Fruit fly (Drosophila melanogaster) whole organism, embryonic: ENCODE measurements around the gene CG4607.

Experiments used
- Aef1 ChIP-seq: fragments of 200-800 bp; sonication (Bioruptor generic); IDR thresholded peaks from 3 replicates; pipeline ENCODE4 v1.3.6; 2022; ENCODE audit warnings: missing biosample characterization, missing genetic modification characterization
- Atf3 ChIP-seq: fragments of 200-800 bp; sonication (Bioruptor generic); optimal IDR thresholded peaks from 3 replicates; lab custom pipeline; 2016; ENCODE audit warnings: missing biosample characterization, missing genetic modification characterization
- B-H2 ChIP-seq: fragments of 200-800 bp; sonication (Bioruptor generic); optimal IDR thresholded peaks from 2 replicates; lab custom pipeline; 2018; ENCODE audit warnings: missing biosample characterization, mild to moderate bottlenecking, missing genetic modification characterization
- BEAF-32 ChIP-seq: fragments of 200-800 bp; sonication (Bioruptor generic); optimal IDR thresholded peaks from 3 replicates; lab custom pipeline; 2017; ENCODE audit warnings: missing biosample characterization, missing genetic modification characterization, mild to moderate bottlenecking, moderate library complexity, missing genetic modification reagents
- CG10267 ChIP-seq: fragments of 200-800 bp; sonication (Bioruptor generic); optimal IDR thresholded peaks from 2 replicates; lab custom pipeline; 2018; ENCODE audit warnings: missing biosample characterization, mild to moderate bottlenecking, missing genetic modification characterization, moderate library complexity
- CG11695 ChIP-seq: fragments of 200-800 bp; sonication (Bioruptor generic); IDR thresholded peaks from 3 replicates; pipeline ENCODE4 v1.3.6; 2022; ENCODE audit warnings: missing biosample characterization, missing genetic modification characterization
- CG14014 ChIP-seq: fragments of 200-800 bp; sonication (Bioruptor generic); IDR thresholded peaks from 2 replicates; pipeline ENCODE4 v1.3.6; 2022; ENCODE audit warnings: missing biosample characterization, missing genetic modification characterization
- CG15269 ChIP-seq: fragments of 200-800 bp; sonication (Bioruptor generic); optimal IDR thresholded peaks from 2 replicates; lab custom pipeline; 2018; ENCODE audit warnings: missing biosample characterization, mild to moderate bottlenecking, missing genetic modification characterization, moderate library complexity
- CG1603 ChIP-seq: fragments of 200-800 bp; sonication (Bioruptor generic); optimal IDR thresholded peaks from 2 replicates; lab custom pipeline; 2019; ENCODE audit warnings: missing biosample characterization, mild to moderate bottlenecking, missing genetic modification characterization, moderate library complexity
- CG17612 ChIP-seq: fragments of 200-800 bp; sonication (Bioruptor generic); IDR thresholded peaks from 2 replicates; pipeline ENCODE4 v1.3.6; 2022; ENCODE audit warnings: missing biosample characterization, missing genetic modification characterization
- CG17912 ChIP-seq: fragments of 200-800 bp; sonication (Bioruptor generic); optimal IDR thresholded peaks from 2 replicates; lab custom pipeline; 2018; ENCODE audit warnings: missing biosample characterization, mild to moderate bottlenecking, missing genetic modification characterization
- CG30431 ChIP-seq: fragments of 200-800 bp; sonication (Bioruptor generic); optimal IDR thresholded peaks from 2 replicates; lab custom pipeline; 2017; ENCODE audit warnings: missing biosample characterization, missing genetic modification characterization
- CG31365 ChIP-seq: fragments of 200-800 bp; sonication (Bioruptor generic); optimal IDR thresholded peaks from 2 replicates; lab custom pipeline; 2018; ENCODE audit warnings: missing biosample characterization, mild to moderate bottlenecking, missing genetic modification characterization
- CG32532 ChIP-seq: fragments of 200-800 bp; sonication (Bioruptor generic); IDR thresholded peaks from 2 replicates; pipeline ENCODE4 v1.3.6; 2022; ENCODE audit warnings: missing biosample characterization, missing genetic modification characterization
- CG4282 ChIP-seq: fragments of 200-800 bp; sonication (Bioruptor generic); optimal IDR thresholded peaks from 2 replicates; lab custom pipeline; 2016; ENCODE audit warnings: missing biosample characterization, missing genetic modification characterization
- CG4854 ChIP-seq: fragments of 200-800 bp; sonication (Bioruptor generic); optimal IDR thresholded peaks from 2 replicates; lab custom pipeline; 2016; ENCODE audit warnings: missing biosample characterization, missing genetic modification characterization, inconsistent platforms
- CG5180 ChIP-seq: fragments of 200-800 bp; sonication (Bioruptor generic); optimal IDR thresholded peaks from 3 replicates; lab custom pipeline; 2017; ENCODE audit warnings: missing biosample characterization, missing genetic modification characterization, mild to moderate bottlenecking, moderate library complexity, missing genetic modification reagents
- CG5245 ChIP-seq: fragments of 200-800 bp; sonication (Bioruptor generic); optimal IDR thresholded peaks from 3 replicates; lab custom pipeline; 2016; ENCODE audit warnings: missing biosample characterization, missing genetic modification characterization
- CG6254 ChIP-seq: fragments of 200-800 bp; sonication (Bioruptor generic); optimal IDR thresholded peaks from 3 replicates; lab custom pipeline; 2017; ENCODE audit warnings: mild to moderate bottlenecking, missing biosample characterization, missing genetic modification reagents, missing genetic modification characterization
- CG7357 ChIP-seq: fragments of 200-800 bp; sonication (Bioruptor generic); IDR thresholded peaks from 3 replicates; pipeline ENCODE4 v1.3.6; 2022; ENCODE audit warnings: missing biosample characterization, missing genetic modification characterization
- CG7556 ChIP-seq: fragments of 200-800 bp; sonication (Bioruptor generic); optimal IDR thresholded peaks from 2 replicates; lab custom pipeline; 2017; ENCODE audit warnings: missing biosample characterization, mild to moderate bottlenecking, missing genetic modification characterization
- D ChIP-seq, 2 experiments: fragments of 200-800 bp in 1 of 2; fragments of >200 bp in 1 of 2; sonication (Bioruptor generic) in 1 of 2; optimal IDR thresholded peaks; 2 replicates in 1 of 2; 3 replicates in 1 of 2; lab custom pipeline; 2017; ENCODE audit warnings: mild to moderate bottlenecking in 1 of 2, missing biosample characterization in 1 of 2, missing genetic modification characterization in 1 of 2, missing genetic modification reagents in 1 of 2
- Dfd ChIP-seq, 2 experiments: fragments of >200 bp; optimal IDR thresholded peaks; 2 replicates each; lab custom pipeline; 2017; ENCODE audit warnings: missing biosample characterization in 2 of 2, missing genetic modification characterization in 2 of 2
- Lim3 ChIP-seq: fragments of 200-800 bp; sonication (Bioruptor generic); IDR thresholded peaks from 2 replicates; pipeline ENCODE4 v1.3.6; 2022; ENCODE audit warnings: missing biosample characterization, missing genetic modification characterization
- NfI ChIP-seq: fragments of 200-800 bp; sonication (Bioruptor generic); optimal IDR thresholded peaks from 3 replicates; lab custom pipeline; 2018; ENCODE audit warnings: missing biosample characterization, mild to moderate bottlenecking, missing genetic modification characterization, moderate library complexity
- Six4 ChIP-seq: fragments of 200-800 bp; sonication (Bioruptor generic); optimal IDR thresholded peaks from 2 replicates; lab custom pipeline; 2016; ENCODE audit warnings: missing biosample characterization, missing genetic modification characterization
- Usf ChIP-seq: fragments of 200-800 bp; sonication (Bioruptor generic); optimal IDR thresholded peaks from 2 replicates; lab custom pipeline; 2017; ENCODE audit warnings: missing genotype, missing biosample characterization, missing genetic modification characterization
- amos ChIP-seq: fragments of 200-800 bp; sonication (Bioruptor generic); IDR thresholded peaks from 2 replicates; pipeline ENCODE4 v1.3.6; 2022; ENCODE audit warnings: missing biosample characterization, missing genetic modification characterization; ENCODE audit not compliant: partially characterized antibody
- ap ChIP-seq: fragments of 200-800 bp; sonication (Bioruptor generic); IDR thresholded peaks from 2 replicates; pipeline ENCODE4 v1.3.6; 2022; ENCODE audit warnings: missing biosample characterization, missing genetic modification characterization
- cg ChIP-seq: fragments of 200-800 bp; sonication (Bioruptor generic); optimal IDR thresholded peaks from 3 replicates; lab custom pipeline; 2019; ENCODE audit warnings: missing biosample characterization, mild to moderate bottlenecking, missing genetic modification characterization, moderate library complexity
- dimm ChIP-seq: fragments of 200-800 bp; sonication (Bioruptor generic); IDR thresholded peaks from 2 replicates; pipeline ENCODE4 v1.3.6; 2022; ENCODE audit warnings: missing biosample characterization, missing genetic modification characterization
- dmrt99B ChIP-seq: fragments of 200-800 bp; sonication (Bioruptor generic); optimal IDR thresholded peaks from 2 replicates; lab custom pipeline; 2018; ENCODE audit warnings: missing biosample characterization, mild to moderate bottlenecking, missing genetic modification characterization, moderate library complexity
- en ChIP-seq: fragments of 200-800 bp; sonication (Bioruptor generic); optimal IDR thresholded peaks from 2 replicates; lab custom pipeline; 2016; ENCODE audit warnings: missing biosample characterization, missing genetic modification characterization
- esg ChIP-seq: fragments of 200-800 bp; sonication (Bioruptor generic); conservative IDR thresholded peaks from 2 replicates; pipeline ENCODE4 v1.3.6; 2022; ENCODE audit warnings: missing biosample characterization, missing genetic modification characterization
- eve ChIP-seq, 2 experiments: fragments of >200 bp; optimal IDR thresholded peaks; 2 replicates each; lab custom pipeline; 2017; ENCODE audit warnings: missing biosample characterization in 2 of 2, missing genetic modification characterization in 2 of 2
- fd96Cb ChIP-seq: fragments of 200-800 bp; sonication (Bioruptor generic); optimal IDR thresholded peaks from 2 replicates; lab custom pipeline; 2018; ENCODE audit warnings: missing biosample characterization, mild to moderate bottlenecking, missing genetic modification characterization, moderate library complexity
- hth ChIP-seq: fragments of >200 bp; optimal IDR thresholded peaks from 2 replicates; lab custom pipeline; 2017; ENCODE audit warnings: inconsistent platforms
- jumu ChIP-seq: fragments of 200-800 bp; sonication (Bioruptor generic); optimal IDR thresholded peaks from 3 replicates; lab custom pipeline; 2016; ENCODE audit warnings: missing biosample characterization, missing genetic modification characterization
- kni ChIP-seq: fragments of 200-800 bp; sonication (Bioruptor generic); optimal IDR thresholded peaks from 3 replicates; lab custom pipeline; 2017; ENCODE audit warnings: mild to moderate bottlenecking, missing biosample characterization, missing genetic modification reagents, missing genetic modification characterization
- nom ChIP-seq: fragments of 200-800 bp; sonication (Bioruptor generic); optimal IDR thresholded peaks from 2 replicates; lab custom pipeline; 2017; ENCODE audit warnings: missing biosample characterization, missing genetic modification characterization, mild to moderate bottlenecking, moderate library complexity, missing genetic modification reagents
- pzg ChIP-seq: fragments of 200-800 bp; sonication (Bioruptor generic); optimal IDR thresholded peaks from 3 replicates; lab custom pipeline; 2018; ENCODE audit warnings: missing biosample characterization, mild to moderate bottlenecking, missing genetic modification characterization, moderate library complexity
- schlank ChIP-seq: fragments of 200-800 bp; sonication (Bioruptor generic); optimal IDR thresholded peaks from 2 replicates; lab custom pipeline; 2018; ENCODE audit warnings: missing biosample characterization, mild to moderate bottlenecking, missing genetic modification characterization
- sob ChIP-seq: fragments of 200-800 bp; sonication (Bioruptor generic); IDR thresholded peaks from 2 replicates; pipeline ENCODE4 v1.3.6; 2022; ENCODE audit warnings: missing biosample characterization, missing genetic modification characterization
- tap ChIP-seq: fragments of 200-800 bp; optimal IDR thresholded peaks from 3 replicates; lab custom pipeline; 2019; ENCODE audit warnings: missing biosample characterization, mild to moderate bottlenecking, missing genetic modification characterization, moderate library complexity
- tgo ChIP-seq: fragments of 200-800 bp; sonication (Bioruptor generic); IDR thresholded peaks from 3 replicates; pipeline ENCODE4 v1.3.6; 2022; ENCODE audit warnings: missing biosample characterization, missing genetic modification characterization
- vfl ChIP-seq: fragments of 200-800 bp; sonication (Bioruptor generic); optimal IDR thresholded peaks from 2 replicates; lab custom pipeline; 2016; ENCODE audit warnings: missing biosample characterization, missing genetic modification characterization
- wor ChIP-seq: fragments of 200-800 bp; sonication (Bioruptor generic); IDR thresholded peaks from 2 replicates; pipeline ENCODE4 v1.3.6; 2022; ENCODE audit warnings: missing biosample characterization, missing genetic modification characterization
- yki ChIP-seq: fragments of >200 bp; optimal IDR thresholded peaks from 3 replicates; lab custom pipeline; 2018
- zfh1 ChIP-seq: fragments of 200-800 bp; sonication (Bioruptor generic); IDR thresholded peaks from 3 replicates; pipeline ENCODE4 v1.3.6; 2022; ENCODE audit warnings: missing biosample characterization, missing genetic modification characterization

CG4607 gene

dm6 chrX:7095292-7095911, 26.2 kb downstream of the CG4607 start (continued):
- TF ChIP-seq CG1603 (tag; lab: Kevin White, UChicago), result peak; percentile 89
- peak; percentile 44 for TF ChIP-seq kni (GFP tag; lab: Kevin White, UChicago)
- no peak for TF ChIP-seq amos (GFP tag; lab: Robert Waterston, UW)
- TF ChIP-seq CG7556 (GFP tag; lab: Kevin White, UChicago), result peak; percentile 46
- peak; percentile 11 for TF ChIP-seq CG4854 (GFP tag; lab: Kevin White, UChicago)
- peak; percentile 67; the same call in 2 of the 3 replicates for TF ChIP-seq Aef1 (GFP tag; lab: Robert Waterston, UW)
- TF ChIP-seq tap (tag; lab: Kevin White, UChicago), result peak; percentile 89
- peak; percentile 91 for TF ChIP-seq CG15269
- TF ChIP-seq CG10267 (tag; lab: Kevin White, UChicago), result peak; percentile 58
- TF ChIP-seq Dfd (GFP tag; optimal IDR thresholded peaks at IDR 0.05; lab: Kevin White, UChicago), result no peak
- peak; percentile 64; the same call in 1 of the 2 replicates for TF ChIP-seq CG32532 (GFP tag; lab: Robert Waterston, UW)
- TF ChIP-seq CG6254 (GFP tag; lab: Kevin White, UChicago), result peak; percentile 7
- peak; percentile 86 for TF ChIP-seq NfI (GFP tag; lab: Kevin White, UChicago)
- TF ChIP-seq vfl (GFP tag; lab: Kevin White, UChicago), result no peak
- no peak for TF ChIP-seq BEAF-32 (GFP tag; lab: Kevin White, UChicago)
- TF ChIP-seq B-H2 (GFP tag; lab: Kevin White, UChicago), result peak; percentile 72
- TF ChIP-seq yki (lab: Kevin White, UChicago), result no peak
- no peak for TF ChIP-seq Usf (GFP tag; lab: Kevin White, UChicago)
- peak; percentile 69 for TF ChIP-seq CG30431 (GFP tag; lab: Kevin White, UChicago)
- TF ChIP-seq CG5180 (GFP tag; lab: Kevin White, UChicago), result peak; percentile 67
- TF ChIP-seq jumu (GFP tag; lab: Kevin White, UChicago), result peak; percentile 57
- TF ChIP-seq CG11695 (GFP tag; lab: Robert Waterston, UW), result peak; percentile 63; the same call in 1 of the 3 replicates
- TF ChIP-seq dmrt99B (tag; lab: Kevin White, UChicago), result peak; percentile 91
- peak; percentile 53 for TF ChIP-seq CG31365 (tag; lab: Kevin White, UChicago)
- peak; percentile 76 for TF ChIP-seq esg (GFP tag; lab: Robert Waterston, UW)
- TF ChIP-seq nom (GFP tag; lab: Kevin White, UChicago), result peak; percentile 4
- TF ChIP-seq hth (lab: Kevin White, UChicago), result no peak
- TF ChIP-seq CG14014 (GFP tag; lab: Robert Waterston, UW), result peak; percentile 81
- TF ChIP-seq CG17912 (GFP tag; lab: Kevin White, UChicago), result peak; percentile 84
- TF ChIP-seq dimm (GFP tag; lab: Robert Waterston, UW), result 0 out of 2 replicates have a peak, but pooled peaks have one; percentile 19
- TF ChIP-seq fd96Cb (tag; lab: Kevin White, UChicago), result peak; percentile 83
- TF ChIP-seq schlank (tag; lab: Kevin White, UChicago), result peak; percentile 62
- TF ChIP-seq Lim3 (GFP tag; lab: Robert Waterston, UW), result peak; percentile 50; the same call in 1 of the 2 replicates
- TF ChIP-seq CG17612 (GFP tag; lab: Robert Waterston, UW), result peak; percentile 19; the same call in 1 of the 2 replicates
- TF ChIP-seq pzg (GFP tag; lab: Kevin White, UChicago), result no peak
- TF ChIP-seq tgo (GFP tag; lab: Robert Waterston, UW), result peak; percentile 69
- peak; percentile 20 for TF ChIP-seq CG4282 (GFP tag; lab: Kevin White, UChicago)
- TF ChIP-seq zfh1 (GFP tag; lab: Robert Waterston, UW), result peak; percentile 80
- no peak for TF ChIP-seq D (optimal IDR thresholded peaks at IDR 0.05; lab: Kevin White, UChicago)
- TF ChIP-seq D (GFP tag; optimal IDR thresholded peaks at IDR 0.05; lab: Kevin White, UChicago), result peak; percentile 56
- peak; percentile 77 for TF ChIP-seq CG5245
- TF ChIP-seq wor (GFP tag; lab: Robert Waterston, UW), result peak; percentile 67
- TF ChIP-seq Atf3 (GFP tag; lab: Kevin White, UChicago), result peak; percentile 46
- TF ChIP-seq eve (GFP tag; optimal IDR thresholded peaks at IDR 0.05; lab: Kevin White, UChicago), result peak in 1 of 2 experiments; percentile 92
- peak; percentile 80 for TF ChIP-seq ap (GFP tag; lab: Robert Waterston, UW)
- TF ChIP-seq sob (GFP tag; lab: Robert Waterston, UW), result peak; percentile 70; the same call in 1 of the 2 replicates
- peak; percentile 73 for TF ChIP-seq Six4 (GFP tag; lab: Kevin White, UChicago)
- peak; percentile 60; the same call in 2 of the 3 replicates for TF ChIP-seq CG7357 (GFP tag; lab: Robert Waterston, UW)
- peak; percentile 50 for TF ChIP-seq cg (GFP tag; lab: Kevin White, UChicago)
- TF ChIP-seq en (GFP tag; lab: Kevin White, UChicago), result peak; percentile 80
